Worm (Caenorhabditis elegans) whole organism, late embryonic: Measurements from ENCODE around the gene F54H12.5.
A peak's percentile ranks its signal among the peaks of the same experiment; 100 is the strongest.

Experiments used
- C08G9.2 ChIP-seq: sonication (generic microtip); optimal IDR thresholded peaks from 2 replicates; lab custom pipeline; 2016; ENCODE audit warnings: mild to moderate bottlenecking, missing genetic modification characterization, moderate library complexity, missing compliant biosample characterization
- C38D4.7 ChIP-seq: fragments of 200-800 bp; sonication (Bioruptor generic); optimal IDR thresholded peaks from 2 replicates; lab custom pipeline; 2018; ENCODE audit warnings: mild to moderate bottlenecking, missing genetic modification characterization, moderate library complexity, missing compliant biosample characterization
- F13H6.1 ChIP-seq: sonication (generic microtip); optimal IDR thresholded peaks from 2 replicates; lab custom pipeline; 2016; ENCODE audit warnings: missing genetic modification characterization, missing compliant biosample characterization
- K02D7.2 ChIP-seq: sonication (generic microtip); optimal IDR thresholded peaks from 2 replicates; lab custom pipeline; 2017; ENCODE audit warnings: mild to moderate bottlenecking, missing genetic modification characterization, missing compliant biosample characterization
- K09A11.1 ChIP-seq: sonication (generic microtip); optimal IDR thresholded peaks from 2 replicates; lab custom pipeline; 2017; ENCODE audit warnings: antibody characterized with exemption, mild to moderate bottlenecking, missing genetic modification characterization, missing compliant biosample characterization; ENCODE audit not compliant: insufficient read depth
- Y22D7AL.16 ChIP-seq: sonication (generic microtip); optimal IDR thresholded peaks from 2 replicates; lab custom pipeline; 2016; ENCODE audit warnings: missing genetic modification characterization, missing compliant biosample characterization
- ahr-1 ChIP-seq: sonication (generic microtip); optimal IDR thresholded peaks from 2 replicates; lab custom pipeline; 2016; ENCODE audit warnings: missing genetic modification characterization, missing compliant biosample characterization
- ama-1 ChIP-seq: fragments of 150-350 bp; optimal IDR thresholded peaks from 2 replicates; lab custom pipeline; 2014
- ceh-24 ChIP-seq: sonication (generic microtip); optimal IDR thresholded peaks from 2 replicates; lab custom pipeline; 2016; ENCODE audit warnings: mild to moderate bottlenecking, missing genetic modification characterization, missing compliant biosample characterization
- ceh-30 ChIP-seq: fragments of 150-350 bp; optimal IDR thresholded peaks from 2 replicates; lab custom pipeline; 2014; ENCODE audit warnings: missing biosample characterization, missing genetic modification characterization
- ceh-31 ChIP-seq: sonication (generic microtip); optimal IDR thresholded peaks from 2 replicates; lab custom pipeline; 2016; ENCODE audit warnings: missing genetic modification characterization, missing compliant biosample characterization
- ceh-48 ChIP-seq: sonication (generic microtip); optimal IDR thresholded peaks from 2 replicates; lab custom pipeline; 2016; ENCODE audit warnings: missing genetic modification characterization, inconsistent platforms, missing compliant biosample characterization
- ceh-6 ChIP-seq: fragments of 200-800 bp; sonication (Bioruptor generic); optimal IDR thresholded peaks from 2 replicates; lab custom pipeline; 2018; ENCODE audit warnings: mild to moderate bottlenecking, missing genetic modification characterization, missing compliant biosample characterization
- ets-4 ChIP-seq: sonication (generic microtip); optimal IDR thresholded peaks from 2 replicates; lab custom pipeline; 2016; ENCODE audit warnings: missing genetic modification characterization, missing compliant biosample characterization
- fax-1 ChIP-seq: sonication (generic microtip); optimal IDR thresholded peaks from 2 replicates; lab custom pipeline; 2016; ENCODE audit warnings: missing genotype, missing genetic modification characterization, missing compliant biosample characterization
- gmeb-2 ChIP-seq: sonication (generic microtip); optimal IDR thresholded peaks from 2 replicates; lab custom pipeline; 2016; ENCODE audit warnings: missing genetic modification characterization, inconsistent platforms, missing compliant biosample characterization
- hlh-13 ChIP-seq: fragments of 200-800 bp; sonication (Bioruptor generic); optimal IDR thresholded peaks from 2 replicates; lab custom pipeline; 2018; ENCODE audit warnings: mild to moderate bottlenecking, missing genetic modification characterization, missing compliant biosample characterization
- hlh-30 ChIP-seq: sonication (generic microtip); optimal IDR thresholded peaks from 2 replicates; lab custom pipeline; 2017; ENCODE audit warnings: antibody characterized with exemption, missing genetic modification characterization, missing compliant biosample characterization; ENCODE audit not compliant: insufficient read depth
- hlh-8 ChIP-seq: sonication (generic microtip); optimal IDR thresholded peaks from 2 replicates; lab custom pipeline; 2016; ENCODE audit warnings: missing genotype, missing genetic modification characterization, missing compliant biosample characterization
- lim-6 ChIP-seq: sonication (generic microtip); optimal IDR thresholded peaks from 2 replicates; lab custom pipeline; 2016; ENCODE audit warnings: missing genetic modification characterization, missing compliant biosample characterization
- lin-11 ChIP-seq: fragments of 200-800 bp; sonication (Bioruptor generic); optimal IDR thresholded peaks from 2 replicates; lab custom pipeline; 2018; ENCODE audit warnings: mild to moderate bottlenecking, missing genetic modification characterization, missing compliant biosample characterization
- madf-2 ChIP-seq: sonication (generic microtip); optimal IDR thresholded peaks from 2 replicates; lab custom pipeline; 2017; ENCODE audit warnings: missing genetic modification characterization, missing compliant biosample characterization
- nfya-1 ChIP-seq: sonication (generic microtip); optimal IDR thresholded peaks from 2 replicates; lab custom pipeline; 2017; ENCODE audit warnings: missing genetic modification characterization, mild to moderate bottlenecking, missing compliant biosample characterization, antibody characterized with exemption, moderate library complexity
- nhr-11 ChIP-seq: fragments of 150-350 bp; optimal IDR thresholded peaks from 2 replicates; lab custom pipeline; 2014; ENCODE audit warnings: missing biosample characterization, missing genetic modification characterization
- npax-4 ChIP-seq: sonication (generic microtip); optimal IDR thresholded peaks from 2 replicates; lab custom pipeline; 2016; ENCODE audit warnings: missing genetic modification characterization, missing compliant biosample characterization
- odd-2 ChIP-seq: sonication (generic microtip); optimal IDR thresholded peaks from 2 replicates; lab custom pipeline; 2017; ENCODE audit warnings: antibody characterized with exemption, mild to moderate bottlenecking, missing genetic modification characterization, missing compliant biosample characterization
- pag-3 ChIP-seq: sonication (generic microtip); optimal IDR thresholded peaks from 2 replicates; lab custom pipeline; 2016; ENCODE audit warnings: missing compliant biosample characterization, missing genetic modification characterization, borderline replicate concordance
- pat-9 ChIP-seq: fragments of 200-800 bp; sonication (Bioruptor generic); optimal IDR thresholded peaks from 2 replicates; lab custom pipeline; 2018; ENCODE audit warnings: mild to moderate bottlenecking, missing genetic modification characterization, moderate library complexity, missing compliant biosample characterization
- pax-1 ChIP-seq: fragments of 150-350 bp; optimal IDR thresholded peaks from 2 replicates; lab custom pipeline; 2014; ENCODE audit warnings: missing biosample characterization, missing genetic modification characterization
- pha-2 ChIP-seq: sonication (generic microtip); optimal IDR thresholded peaks from 2 replicates; lab custom pipeline; 2017; ENCODE audit warnings: mild to moderate bottlenecking, missing genetic modification characterization, missing compliant biosample characterization
- pros-1 ChIP-seq: fragments of 150-350 bp; optimal IDR thresholded peaks from 2 replicates; lab custom pipeline; 2014; ENCODE audit warnings: missing biosample characterization, missing genetic modification reagents, missing genetic modification characterization
- rnt-1 ChIP-seq: sonication (generic microtip); optimal IDR thresholded peaks from 2 replicates; lab custom pipeline; 2016; ENCODE audit warnings: missing genetic modification characterization, missing compliant biosample characterization
- sdc-2 ChIP-seq: sonication (generic microtip); optimal IDR thresholded peaks from 2 replicates; lab custom pipeline; 2016; ENCODE audit warnings: missing genotype, missing genetic modification characterization, missing compliant biosample characterization
- sox-4 ChIP-seq: sonication (generic microtip); optimal IDR thresholded peaks from 2 replicates; lab custom pipeline; 2017; ENCODE audit warnings: mild to moderate bottlenecking, missing genetic modification characterization, inconsistent platforms, missing compliant biosample characterization
- syd-9 ChIP-seq: sonication (generic microtip); optimal IDR thresholded peaks from 2 replicates; lab custom pipeline; 2016; ENCODE audit warnings: mild to moderate bottlenecking, missing genetic modification characterization, moderate library complexity, missing compliant biosample characterization
- tbx-7 ChIP-seq: sonication (generic microtip); optimal IDR thresholded peaks from 2 replicates; lab custom pipeline; 2016; ENCODE audit warnings: missing genotype, missing genetic modification characterization, missing compliant biosample characterization
- unc-3 ChIP-seq, 2 experiments: fragments of 200-800 bp in 1 of 2; sonication (Bioruptor generic) in 1 of 2; sonication (generic microtip) in 1 of 2; conservative IDR thresholded peaks in 1 of 2; optimal IDR thresholded peaks in 1 of 2; 2 replicates each; pipeline versions ENCODE4 v1.3.6 to Lab custom; 2016 to 2022; ENCODE audit warnings: missing compliant biosample characterization in 2 of 2, missing genetic modification characterization in 2 of 2, missing genetic modification reagents in 1 of 2
- unc-55 ChIP-seq: sonication (generic microtip); optimal IDR thresholded peaks from 2 replicates; lab custom pipeline; 2017; ENCODE audit warnings: missing biosample characterization, missing genetic modification reagents, missing genetic modification characterization

The F54H12.5 gene

ce11 chrIII:8010260-8010822 lies 38.4 kb upstream of the F54H12.5 start, which contains the start of gene cit-1.2:
cit-1.2 (plus strand) TSS chrIII:8010772.
- no peak for TF ChIP-seq C08G9.2 (tag; lab: Kevin White, UChicago)
- no peak for TF ChIP-seq pat-9 (tag; lab: Kevin White, UChicago)
- peak; percentile 11 for TF ChIP-seq ceh-48

ce11 chrIII:8009769-8010168 lies 37.8 kb upstream of the F54H12.5 start, which contains the start of gene cit-1.1:
cit-1.1 (minus strand) TSS chrIII:8009821.
- TF ChIP-seq F13H6.1 (tag; lab: Kevin White, UChicago), result no peak
- no peak for TF ChIP-seq syd-9 (tag; lab: Kevin White, UChicago)
- no peak for TF ChIP-seq unc-55 (GFP tag; lab: Kevin White, UChicago)
- TF ChIP-seq madf-2, result no peak
- TF ChIP-seq tbx-7 (tag; lab: Kevin White, UChicago), result no peak
- no peak for TF ChIP-seq ceh-6 (GFP tag; lab: Kevin White, UChicago)
- TF ChIP-seq hlh-30 (tag; lab: Kevin White, UChicago), result peak; percentile 22

ce11 chrIII:8004091-8004490 lies 32.1 kb upstream of the F54H12.5 start, which contains the start of gene C06G4.6:
C06G4.6 (plus strand) TSS chrIII:8004391.
- TF ChIP-seq sdc-2 (no peak), ets-4 (no peak), fax-1 (tag; lab: Kevin White, UChicago) (no peak)

ce11 chrIII:8001557-8001956 lies 29.6 kb upstream of the F54H12.5 start:
- TF ChIP-seq npax-4 (tag; lab: Kevin White, UChicago), result no peak
- no peak for TF ChIP-seq fax-1 (tag; lab: Kevin White, UChicago)
- no peak for TF ChIP-seq pag-3 (tag; lab: Kevin White, UChicago)
- no peak for TF ChIP-seq ceh-31
- TF ChIP-seq rnt-1 (tag; lab: Kevin White, UChicago), result no peak
- TF ChIP-seq ceh-48, result no peak
- no peak for TF ChIP-seq pros-1
- TF ChIP-seq F13H6.1 (tag; lab: Kevin White, UChicago), result no peak
- no peak for TF ChIP-seq hlh-13 (GFP tag; lab: Kevin White, UChicago)
- no peak for TF ChIP-seq syd-9 (tag; lab: Kevin White, UChicago)
- TF ChIP-seq pax-1 (tag; lab: Kevin White, UChicago), result no peak
- TF ChIP-seq gmeb-2 (tag; lab: Kevin White, UChicago), result no peak
- TF ChIP-seq odd-2 (tag; lab: Kevin White, UChicago), result no peak
- no peak for TF ChIP-seq nhr-11 (tag; lab: Kevin White, UChicago)
- TF ChIP-seq ahr-1 (tag; lab: Kevin White, UChicago), result no peak
- no peak for TF ChIP-seq ets-4
- no peak for TF ChIP-seq nfya-1 (tag; lab: Kevin White, UChicago)
- TF ChIP-seq lim-6 (tag; lab: Kevin White, UChicago), result no peak
- TF ChIP-seq K02D7.2, result no peak

- TF ChIP-seq lin-11 (tag; lab: Kevin White, UChicago), result no peak
- no peak for TF ChIP-seq hlh-8 (tag; lab: Kevin White, UChicago)
- no peak for TF ChIP-seq unc-3 (GFP tag; conservative IDR thresholded peaks at IDR 0.05; lab: Robert Waterston, UW)
- no peak for TF ChIP-seq unc-3 (tag; optimal IDR thresholded peaks at IDR 0.05; lab: Kevin White, UChicago)
- no peak for TF ChIP-seq pax-1 (tag; lab: Kevin White, UChicago)
- TF ChIP-seq K02D7.2, result no peak
- TF ChIP-seq hlh-13 (GFP tag; lab: Kevin White, UChicago), result no peak
- no peak for TF ChIP-seq K09A11.1 (tag; lab: Kevin White, UChicago)
- no peak for TF ChIP-seq ceh-24 (tag; lab: Kevin White, UChicago)
- TF ChIP-seq pha-2 (tag; lab: Kevin White, UChicago), result no peak
- no peak for TF ChIP-seq C38D4.7 (GFP tag; lab: Kevin White, UChicago)
- TF ChIP-seq ama-1 (lab: Kevin White, UChicago), result no peak
- no peak for TF ChIP-seq F13H6.1 (tag; lab: Kevin White, UChicago)
- no peak for TF ChIP-seq ceh-30 (tag; lab: Kevin White, UChicago)
- no peak for TF ChIP-seq sox-4 (tag; lab: Kevin White, UChicago)
- no peak for TF ChIP-seq Y22D7AL.16 (tag; lab: Kevin White, UChicago)
These were observed 25.6 kb upstream of the F54H12.5 start for ce11 chrIII:7997447-7998046.
